Fruit fly (Drosophila melanogaster): ENCODE measurements around the gene CG12511.

The CG12511 gene

DNA sequence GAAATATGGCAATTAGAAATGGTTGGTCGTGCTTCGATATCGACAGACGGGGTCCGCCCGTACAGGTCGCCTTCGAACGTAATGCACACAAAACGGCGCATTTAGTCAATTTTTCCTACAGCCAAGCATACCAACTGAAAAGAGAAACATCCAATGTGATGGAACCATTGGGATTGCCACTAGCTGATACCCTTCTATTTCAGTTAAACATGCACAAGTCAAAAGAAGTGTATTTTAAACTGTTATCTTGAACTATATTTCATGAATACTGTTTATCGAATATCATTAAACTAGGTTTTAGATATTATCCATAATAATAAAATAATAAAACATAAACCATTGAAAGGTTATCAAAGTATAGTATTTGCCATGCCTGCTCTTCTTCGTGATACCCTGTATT, 47.7 kb downstream of the CG12511 start:
- TF ChIP-seq CG11902 (GFP tag; optimal IDR thresholded peaks at IDR 0.05) (no peak), Eip78C (GFP tag) (peak; percentile 61), CG32006 (GFP tag; optimal IDR thresholded peaks at IDR 0.05) (no peak), svp (GFP tag) (peak; percentile 44)

DNA sequence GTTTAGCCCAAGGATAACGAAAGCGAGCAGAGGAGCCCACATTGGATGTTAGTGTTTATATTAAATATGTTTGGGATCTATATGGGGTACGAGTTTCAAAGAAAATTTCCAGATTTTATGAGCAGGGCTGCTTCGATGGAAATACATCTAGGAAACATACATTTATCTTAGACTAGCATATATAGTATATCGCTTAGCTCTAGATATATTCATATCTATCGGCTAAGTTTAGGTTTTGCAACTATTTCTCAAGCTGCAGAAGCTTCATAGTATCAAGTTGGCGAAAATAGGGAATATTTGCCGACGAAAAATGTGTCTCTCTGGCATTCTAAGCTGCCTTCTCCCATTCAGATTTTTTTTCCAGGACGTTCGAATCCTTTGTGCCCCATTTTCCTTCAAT, 50.3 kb downstream of the CG12511 start, which contains the start of gene CG14006:
TSS of gene CG14006 (minus strand) at position 101 of the 400 bp plus-strand sequence.
- TF ChIP-seq CG8119 (GFP tag; IDR thresholded peaks at IDR 0.05) (no peak), OdsH (GFP tag; optimal IDR thresholded peaks at IDR 0.05) (no peak), CG11294 (GFP tag; IDR thresholded peaks at IDR 0.05) (no peak), Eip75B (GFP tag; optimal IDR thresholded peaks at IDR 0.05) (no peak), CG4318 (GFP tag; optimal IDR thresholded peaks at IDR 0.05) (no peak), Sox15 (GFP tag; optimal IDR thresholded peaks at IDR 0.05) (no peak), Blimp-1 (GFP tag; optimal IDR thresholded peaks at IDR 0.05) (no peak)

Data from whole organism, prepupa.